Fruit fly (Drosophila melanogaster): ENCODE results near the gene CG3638.

Gene CG3638

DNA sequence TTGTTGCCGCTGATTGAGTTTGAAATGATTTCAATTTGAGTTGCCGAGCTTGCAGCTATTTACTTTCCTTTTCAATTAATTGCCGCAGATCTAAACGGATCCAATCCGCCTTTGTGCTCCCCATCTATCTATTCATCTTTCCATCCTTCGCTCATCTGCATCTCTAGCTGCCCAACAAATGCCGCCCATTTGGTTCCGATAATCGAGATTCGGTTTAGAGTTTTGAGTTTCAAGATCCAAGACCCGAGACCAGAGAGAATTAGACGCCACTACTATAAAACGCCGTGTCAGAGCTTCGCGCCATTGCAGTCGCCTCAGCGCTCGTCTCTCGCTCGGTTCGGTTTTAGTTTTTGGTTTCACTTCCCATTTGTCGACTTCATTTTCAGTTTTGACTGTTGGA, 52.0 kb downstream of the CG3638 start, which contains the start of gene CG14626:
Gene CG14626, plus strand, starts transcription at position 301 of the 400 bp plus-strand sequence.
- TF ChIP-seq CG34367 (tag; optimal IDR thresholded peaks at IDR 0.05) (no peak), rn (GFP tag; IDR thresholded peaks at IDR 0.05) (no peak), CG15710 (tag; optimal IDR thresholded peaks at IDR 0.05) (no peak), CG10348 (GFP tag; IDR thresholded peaks at IDR 0.05) (no peak), CG4496 (GFP tag; IDR thresholded peaks at IDR 0.05) (no peak), CG14655 (GFP tag; optimal IDR thresholded peaks at IDR 0.05) (no peak), CG32121 (GFP tag; IDR thresholded peaks at IDR 0.05) (no peak)

DNA sequence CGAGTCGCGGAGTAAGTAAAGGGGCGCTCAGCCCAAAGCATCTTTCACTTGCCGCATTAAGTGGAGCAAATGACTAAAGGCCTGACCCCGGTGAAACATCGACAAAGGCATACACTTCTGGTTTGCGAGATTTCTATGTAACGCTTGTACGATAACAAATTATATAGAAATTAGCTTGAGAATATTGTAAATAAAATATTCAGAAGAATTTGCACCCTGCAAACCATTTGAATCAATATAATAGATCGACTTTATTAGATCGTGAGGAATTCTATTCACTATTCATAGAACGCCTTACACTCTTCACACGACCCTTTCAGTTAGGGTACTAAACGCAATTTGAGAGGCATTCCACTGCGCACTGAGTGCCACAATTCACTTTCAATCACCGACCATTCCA, 52.7 kb downstream of the CG3638 start:
- TF ChIP-seq CG13204 (GFP tag; optimal IDR thresholded peaks at IDR 0.05), result no peak
- no peak for TF ChIP-seq fd96Ca (GFP tag; IDR thresholded peaks at IDR 0.05)
- no peak for TF ChIP-seq CG8301 (tag; optimal IDR thresholded peaks at IDR 0.05)
- TF ChIP-seq CG14655 (GFP tag; optimal IDR thresholded peaks at IDR 0.05), result no peak
- TF ChIP-seq CG8159 (tag; optimal IDR thresholded peaks at IDR 0.05), result no peak
- no peak for TF ChIP-seq CG32121 (GFP tag; IDR thresholded peaks at IDR 0.05)
- TF ChIP-seq CG15710 (tag; optimal IDR thresholded peaks at IDR 0.05), result no peak
- TF ChIP-seq Pif1A (GFP tag; optimal IDR thresholded peaks at IDR 0.05), result no peak
- no peak for TF ChIP-seq Ets98B (GFP tag; IDR thresholded peaks at IDR 0.05)
- TF ChIP-seq CG12605 (GFP tag; IDR thresholded peaks at IDR 0.05), result no peak
- TF ChIP-seq CG4496 (GFP tag; IDR thresholded peaks at IDR 0.05), result no peak
- no peak for TF ChIP-seq CG9948 (tag; optimal IDR thresholded peaks at IDR 0.05)
- TF ChIP-seq D1 (tag; optimal IDR thresholded peaks at IDR 0.05), result no peak
- TF ChIP-seq rn (GFP tag; IDR thresholded peaks at IDR 0.05), result no peak
- TF ChIP-seq EcR (GFP tag; optimal IDR thresholded peaks at IDR 0.05), result no peak
- no peak for TF ChIP-seq CG34367 (tag; optimal IDR thresholded peaks at IDR 0.05)

DNA sequence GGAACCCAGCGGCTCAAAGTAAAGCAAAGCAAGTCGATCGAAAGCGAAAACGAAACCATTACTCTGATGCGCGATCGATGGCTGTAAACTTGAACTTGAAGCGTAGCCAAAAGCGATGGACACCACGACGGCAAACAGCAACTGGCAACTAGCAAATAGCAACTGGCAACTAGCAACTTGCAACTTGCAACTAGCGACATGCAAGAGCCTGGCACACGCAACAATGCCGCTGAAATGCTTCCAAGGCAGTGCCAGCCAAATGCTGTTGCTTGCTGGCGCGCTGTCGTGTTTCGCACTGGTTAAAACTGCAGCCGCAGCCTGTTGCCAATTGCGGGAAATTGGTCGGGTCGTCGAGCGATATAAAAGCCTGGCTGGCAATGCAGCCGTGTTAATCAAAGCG, 55.2 kb downstream of the CG3638 start, which contains the start of gene CG14627:
Gene CG14627, plus strand, starts transcription at position 301 of the 400 bp plus-strand sequence.
- no peak for TF ChIP-seq CG13204 (GFP tag; optimal IDR thresholded peaks at IDR 0.05)
- TF ChIP-seq Pif1A (GFP tag; optimal IDR thresholded peaks at IDR 0.05), result no peak
- no peak for TF ChIP-seq CG14655 (GFP tag; optimal IDR thresholded peaks at IDR 0.05)
- TF ChIP-seq CG8159 (tag; optimal IDR thresholded peaks at IDR 0.05), result no peak
- no peak for TF ChIP-seq Pif1B (GFP tag; optimal IDR thresholded peaks at IDR 0.05)
- no peak for TF ChIP-seq CG10348 (GFP tag; IDR thresholded peaks at IDR 0.05)
- TF ChIP-seq CG4496 (GFP tag; IDR thresholded peaks at IDR 0.05), result no peak
- no peak for TF ChIP-seq fd96Ca (GFP tag; IDR thresholded peaks at IDR 0.05)
- no peak for TF ChIP-seq CG32121 (GFP tag; IDR thresholded peaks at IDR 0.05)
- TF ChIP-seq D1 (tag; optimal IDR thresholded peaks at IDR 0.05), result no peak
- no peak for TF ChIP-seq gl (tag; optimal IDR thresholded peaks at IDR 0.05)
- TF ChIP-seq Ets98B (GFP tag; IDR thresholded peaks at IDR 0.05), result no peak
- no peak for TF ChIP-seq CG8301 (tag; optimal IDR thresholded peaks at IDR 0.05)
- TF ChIP-seq Snoo (tag; optimal IDR thresholded peaks at IDR 0.05), result no peak
- TF ChIP-seq CG15710 (tag; optimal IDR thresholded peaks at IDR 0.05), result no peak

DNA sequence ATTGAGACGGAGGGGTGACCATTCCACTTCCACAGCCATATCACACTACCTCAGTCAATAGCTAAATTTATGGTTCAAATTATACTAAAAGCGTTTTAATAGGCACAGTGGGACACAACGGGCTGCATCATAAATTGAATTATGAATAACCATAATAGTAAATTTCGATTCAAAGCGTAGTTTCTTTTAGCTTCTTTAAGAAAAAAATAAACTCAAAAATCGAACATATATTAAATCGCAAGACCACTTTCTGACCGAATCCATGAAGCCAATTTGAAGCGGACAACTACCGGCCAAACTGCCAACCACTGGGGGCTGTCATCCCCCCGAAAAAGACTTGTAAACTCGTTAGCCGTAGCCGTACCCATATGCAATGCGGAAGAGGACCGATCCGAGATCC, 55.6 kb downstream of the CG3638 start:
- no peak for TF ChIP-seq fd96Ca (GFP tag; IDR thresholded peaks at IDR 0.05)
- no peak for TF ChIP-seq CG34367 (tag; optimal IDR thresholded peaks at IDR 0.05)
- TF ChIP-seq CG4496 (GFP tag; IDR thresholded peaks at IDR 0.05), result peak; percentile 36; the same call in 1 of the 3 replicates
- TF ChIP-seq CG12605 (GFP tag; IDR thresholded peaks at IDR 0.05), result no peak
- peak; percentile 21; the same call in 1 of the 2 replicates for TF ChIP-seq Ets98B (GFP tag; IDR thresholded peaks at IDR 0.05)
- TF ChIP-seq CG17806 (tag; optimal IDR thresholded peaks at IDR 0.05), result no peak
- TF ChIP-seq Snoo (tag; optimal IDR thresholded peaks at IDR 0.05), result no peak

DNA sequence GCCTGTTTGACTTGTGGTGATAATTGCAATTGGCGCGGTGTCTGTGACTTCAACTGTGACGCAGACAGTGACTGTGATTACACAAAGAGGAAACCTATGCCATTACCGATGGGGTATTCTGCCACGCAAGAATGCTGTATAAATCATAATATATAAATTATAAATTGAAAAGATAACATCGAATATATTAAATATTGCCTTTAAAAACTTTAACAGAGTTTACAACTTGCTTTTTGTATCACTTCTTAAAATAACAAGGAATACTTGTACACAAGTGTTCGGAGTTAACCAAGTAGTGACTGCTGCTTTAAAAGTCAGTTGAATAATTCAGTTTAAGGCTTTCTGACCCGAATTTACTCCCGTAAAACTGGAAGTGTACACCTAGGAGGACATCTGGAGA, 56.6 kb downstream of the CG3638 start, which contains the start of gene CG11379:
Gene CG11379, plus strand, starts transcription at position 301 of the 400 bp plus-strand sequence.
- TF ChIP-seq CG14655 (GFP tag; optimal IDR thresholded peaks at IDR 0.05) (no peak), Snoo (tag; optimal IDR thresholded peaks at IDR 0.05) (no peak), CG4496 (GFP tag; IDR thresholded peaks at IDR 0.05) (no peak)

DNA sequence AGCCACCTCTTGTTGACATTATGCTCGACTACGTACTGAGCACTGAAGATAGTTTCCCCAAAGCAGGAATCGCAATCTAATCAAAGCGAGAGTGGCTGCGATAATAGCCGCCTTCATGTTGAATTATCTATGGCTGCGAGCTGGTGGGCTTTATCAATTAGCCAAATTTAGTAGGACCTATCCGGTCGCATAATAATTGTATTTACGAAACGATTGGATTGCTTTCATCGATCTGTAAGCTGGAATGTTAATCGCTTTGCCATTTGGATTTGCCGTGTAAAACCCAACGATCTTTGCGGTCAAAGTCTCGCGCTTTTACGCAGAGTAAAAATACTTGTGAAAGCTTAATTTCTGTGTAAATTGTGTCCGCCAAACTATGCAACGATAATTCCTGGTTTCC, 60.5 kb downstream of the CG3638 start, which contains the start of gene CG11384:
Gene CG11384, minus strand, starts transcription at position 43 of the 400 bp plus-strand sequence.
- TF ChIP-seq gl (tag; optimal IDR thresholded peaks at IDR 0.05) (no peak), CG8159 (tag; optimal IDR thresholded peaks at IDR 0.05) (no peak), CG10348 (GFP tag; IDR thresholded peaks at IDR 0.05) (no peak), Ets98B (GFP tag; IDR thresholded peaks at IDR 0.05) (no peak), CG9948 (tag; optimal IDR thresholded peaks at IDR 0.05) (no peak), CG8301 (tag; optimal IDR thresholded peaks at IDR 0.05) (no peak), CG32121 (GFP tag; IDR thresholded peaks at IDR 0.05) (no peak), CG4496 (GFP tag; IDR thresholded peaks at IDR 0.05) (no peak), EcR (GFP tag; optimal IDR thresholded peaks at IDR 0.05) (no peak), CG17806 (tag; optimal IDR thresholded peaks at IDR 0.05) (no peak), D1 (tag; optimal IDR thresholded peaks at IDR 0.05) (no peak), Pif1A (GFP tag; optimal IDR thresholded peaks at IDR 0.05) (no peak), CG12605 (GFP tag; IDR thresholded peaks at IDR 0.05) (no peak), CG34367 (tag; optimal IDR thresholded peaks at IDR 0.05) (no peak), Pif1B (GFP tag; optimal IDR thresholded peaks at IDR 0.05) (no peak), CG13204 (GFP tag; optimal IDR thresholded peaks at IDR 0.05) (no peak), fd96Ca (GFP tag; IDR thresholded peaks at IDR 0.05) (no peak), CG14655 (GFP tag; optimal IDR thresholded peaks at IDR 0.05) (no peak), CG15710 (tag; optimal IDR thresholded peaks at IDR 0.05) (no peak), Snoo (tag; optimal IDR thresholded peaks at IDR 0.05) (no peak)

DNA sequence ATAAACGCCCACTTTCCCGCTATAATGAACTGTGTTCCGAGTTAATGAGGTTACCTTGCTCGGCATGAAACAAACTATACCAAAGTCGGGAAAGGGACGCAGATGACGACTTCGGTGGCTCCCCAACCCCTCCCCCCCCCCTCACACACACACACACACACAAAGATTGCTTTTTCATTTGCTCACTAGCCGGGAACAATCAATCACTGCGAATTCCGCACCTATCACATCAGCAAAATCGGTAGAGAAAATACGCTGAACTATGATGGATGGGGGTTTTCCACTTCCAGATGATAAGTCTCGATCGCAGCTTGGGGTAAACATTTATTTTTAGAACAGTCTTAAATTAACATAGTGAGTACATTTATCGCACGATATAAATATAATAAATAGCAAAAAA, 62.9 kb downstream of the CG3638 start:
- TF ChIP-seq CG8301 (tag; optimal IDR thresholded peaks at IDR 0.05), result no peak
